Fruit fly (Drosophila melanogaster): ENCODE data around the gene GstT3.

DNA sequence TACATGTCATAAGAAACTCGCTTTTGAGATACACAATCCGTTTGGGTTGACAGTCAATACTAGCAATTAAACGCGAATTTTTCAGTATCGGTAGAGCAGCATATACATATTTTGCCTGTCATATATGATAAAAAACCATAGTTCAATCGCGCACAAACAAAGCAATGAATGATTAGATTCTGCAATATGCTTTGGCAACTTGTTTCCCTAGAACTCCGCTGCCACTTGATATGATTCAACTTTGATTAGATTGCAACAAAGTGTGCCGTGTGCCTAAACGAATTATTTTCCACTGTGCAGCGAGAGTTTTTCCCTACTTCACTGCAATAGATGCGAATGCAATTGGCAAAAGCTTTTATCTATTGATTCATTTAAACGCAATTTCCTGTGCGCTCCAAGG, 34.4 kb downstream of the GstT3 start:
- TF ChIP-seq CG4496 (GFP tag; IDR thresholded peaks at IDR 0.05) (no peak), gl (tag; optimal IDR thresholded peaks at IDR 0.05) (no peak), rn (GFP tag; IDR thresholded peaks at IDR 0.05) (no peak), CG8159 (tag; optimal IDR thresholded peaks at IDR 0.05) (peak; percentile 39), CG15710 (tag; optimal IDR thresholded peaks at IDR 0.05) (no peak), CG17806 (tag; optimal IDR thresholded peaks at IDR 0.05) (peak; percentile 27), CG14655 (GFP tag; optimal IDR thresholded peaks at IDR 0.05) (peak; percentile 62), EcR (GFP tag; optimal IDR thresholded peaks at IDR 0.05) (no peak), CG34367 (tag; optimal IDR thresholded peaks at IDR 0.05) (no peak)
